Worm (Caenorhabditis elegans) whole organism, midembryonic: ENCODE measurements around the gene cah-5.

ENCODE experiments used
- cog-1 ChIP-seq: sonication (generic microtip); optimal IDR thresholded peaks from 2 replicates; lab custom pipeline; 2016; ENCODE audit warnings: missing genetic modification characterization, missing compliant biosample characterization
- flt-1 ChIP-seq: fragments of 200-800 bp; sonication (Bioruptor generic); IDR thresholded peaks from 2 replicates; pipeline ENCODE4 v1.3.6; 2022; ENCODE audit warnings: missing genetic modification characterization, missing compliant biosample characterization
- klf-2 ChIP-seq: fragments of 200-800 bp; sonication (Bioruptor generic); conservative IDR thresholded peaks from 2 replicates; pipeline ENCODE4 v1.3.6; 2022; ENCODE audit warnings: missing genetic modification reagents, missing genetic modification characterization, missing compliant biosample characterization
- med-1 ChIP-seq: sonication (generic microtip); optimal IDR thresholded peaks from 2 replicates; lab custom pipeline; 2017; ENCODE audit warnings: missing genetic modification characterization, mild to moderate bottlenecking, missing compliant biosample characterization, antibody characterized with exemption, missing genetic modification reagents; ENCODE audit not compliant: insufficient read depth
- ztf-23 ChIP-seq: fragments of 200-800 bp; sonication (Bioruptor generic); IDR thresholded peaks from 2 replicates; pipeline ENCODE4 v1.3.6; 2022; ENCODE audit warnings: missing genetic modification reagents, missing genetic modification characterization, missing compliant biosample characterization
- ztf-29 ChIP-seq: fragments of 200-800 bp; sonication (Bioruptor generic); IDR thresholded peaks from 2 replicates; pipeline ENCODE4 v1.3.6; 2022; ENCODE audit warnings: missing genetic modification reagents, missing genetic modification characterization, missing compliant biosample characterization

- no peak for TF ChIP-seq med-1 (GFP tag; lab: Kevin White, UChicago)
- no peak for TF ChIP-seq ztf-29 (GFP tag; lab: Robert Waterston, UW)
- no peak for TF ChIP-seq flt-1 (GFP tag; lab: Robert Waterston, UW)
- TF ChIP-seq cog-1 (tag; lab: Kevin White, UChicago): no peak
- TF ChIP-seq klf-2 (GFP tag; lab: Robert Waterston, UW): no peak
- TF ChIP-seq ztf-23 (GFP tag; lab: Robert Waterston, UW): no peak
Observed at ce11 chrX:7019733-7020132, at the start of gene cah-5.
